Fruit fly (Drosophila melanogaster) whole organism, prepupa: ENCODE measurements around the gene kis.

Experiments used
- Blimp-1 ChIP-seq: fragments of 200-800 bp; sonication (Bioruptor generic); optimal IDR thresholded peaks from 3 replicates; lab custom pipeline; 2017; ENCODE audit warnings: missing biosample characterization, missing genetic modification characterization, mild to moderate bottlenecking, moderate library complexity, missing genetic modification reagents
- CG10631 ChIP-seq: fragments of 200-800 bp; sonication (Bioruptor generic); optimal IDR thresholded peaks from 2 replicates; lab custom pipeline; 2016; ENCODE audit warnings: missing biosample characterization, missing genetic modification characterization
- CG10669 ChIP-seq: fragments of 200-800 bp; sonication (Bioruptor generic); optimal IDR thresholded peaks from 3 replicates; lab custom pipeline; 2018; ENCODE audit warnings: missing biosample characterization, mild to moderate bottlenecking, missing genetic modification characterization, moderate library complexity
- CG11294 ChIP-seq: fragments of 200-800 bp; sonication (Bioruptor generic); IDR thresholded peaks from 2 replicates; pipeline ENCODE4 v1.3.6; 2022; ENCODE audit warnings: missing biosample characterization, missing genetic modification characterization
- CG11762 ChIP-seq: fragments of 200-800 bp; sonication (Bioruptor generic); optimal IDR thresholded peaks from 3 replicates; lab custom pipeline; 2016; ENCODE audit warnings: missing biosample characterization, missing genetic modification characterization; ENCODE audit not compliant: insufficient read depth
- CG11902 ChIP-seq: fragments of 200-800 bp; sonication (Bioruptor generic); optimal IDR thresholded peaks from 3 replicates; lab custom pipeline; 2016; ENCODE audit warnings: missing biosample characterization, missing genetic modification characterization
- CG15336 ChIP-seq: fragments of 200-800 bp; sonication (Bioruptor generic); IDR thresholded peaks from 2 replicates; pipeline ENCODE4 v1.3.6; 2022; ENCODE audit warnings: missing biosample characterization, missing genetic modification characterization
- CG16779 ChIP-seq: fragments of 200-800 bp; sonication (Bioruptor generic); optimal IDR thresholded peaks from 3 replicates; lab custom pipeline; 2017; ENCODE audit warnings: missing biosample characterization, mild to moderate bottlenecking, missing genetic modification characterization
- CG3032 ChIP-seq: fragments of 200-800 bp; optimal IDR thresholded peaks from 2 replicates; lab custom pipeline; 2019; ENCODE audit warnings: missing biosample characterization, mild to moderate bottlenecking, missing genetic modification characterization, moderate library complexity
- CG32006 ChIP-seq: fragments of 200-800 bp; sonication (Bioruptor generic); optimal IDR thresholded peaks from 3 replicates; lab custom pipeline; 2017; ENCODE audit warnings: missing biosample characterization, mild to moderate bottlenecking, missing genetic modification characterization
- CG34406 ChIP-seq: fragments of 200-800 bp; sonication (Bioruptor generic); optimal IDR thresholded peaks from 3 replicates; lab custom pipeline; 2016; ENCODE audit warnings: missing biosample characterization, missing genetic modification characterization
- CG3919 ChIP-seq: fragments of 200-800 bp; sonication (Bioruptor generic); optimal IDR thresholded peaks from 3 replicates; lab custom pipeline; 2016; ENCODE audit warnings: missing biosample characterization, missing genetic modification characterization
- CG4318 ChIP-seq: fragments of 200-800 bp; sonication (Bioruptor generic); optimal IDR thresholded peaks from 3 replicates; lab custom pipeline; 2017; ENCODE audit warnings: missing biosample characterization, mild to moderate bottlenecking, missing genetic modification characterization
- CG6163 ChIP-seq: fragments of 200-800 bp; sonication (Bioruptor generic); IDR thresholded peaks from 3 replicates; pipeline ENCODE4 v1.3.6; 2022; ENCODE audit warnings: missing biosample characterization, missing genetic modification characterization
- CG6792 ChIP-seq: fragments of 200-800 bp; sonication (Bioruptor generic); optimal IDR thresholded peaks from 3 replicates; lab custom pipeline; 2016; ENCODE audit warnings: missing biosample characterization, missing genetic modification characterization
- CG6854 ChIP-seq: fragments of 200-800 bp; sonication (Bioruptor generic); optimal IDR thresholded peaks from 2 replicates; lab custom pipeline; 2017; ENCODE audit warnings: missing biosample characterization, mild to moderate bottlenecking, missing genetic modification characterization
- CG7368 ChIP-seq: fragments of 200-800 bp; sonication (Bioruptor generic); optimal IDR thresholded peaks from 3 replicates; lab custom pipeline; 2016; ENCODE audit warnings: missing biosample characterization, missing genetic modification characterization
- CG8119 ChIP-seq: fragments of 200-800 bp; sonication (Bioruptor generic); IDR thresholded peaks from 3 replicates; pipeline ENCODE4 v1.3.6; 2022; ENCODE audit warnings: missing biosample characterization, missing genetic modification characterization
- CG8319 ChIP-seq: fragments of 200-800 bp; sonication (Bioruptor generic); optimal IDR thresholded peaks from 3 replicates; lab custom pipeline; 2016; ENCODE audit warnings: missing biosample characterization, missing genetic modification characterization
- CG9139 ChIP-seq: fragments of 200-800 bp; sonication (Bioruptor generic); optimal IDR thresholded peaks from 3 replicates; lab custom pipeline; 2017; ENCODE audit warnings: missing biosample characterization, mild to moderate bottlenecking, missing genetic modification characterization
- Eip75B ChIP-seq: fragments of 200-800 bp; sonication (Bioruptor generic); optimal IDR thresholded peaks from 3 replicates; lab custom pipeline; 2016; ENCODE audit warnings: missing biosample characterization, missing genetic modification characterization
- Eip78C ChIP-seq: fragments of 200-800 bp; sonication (Bioruptor generic); peaks from one replicate; lab custom pipeline; 2016; ENCODE audit warnings: missing biosample characterization, missing genetic modification characterization
- Eip93F ChIP-seq: fragments of 200-800 bp; sonication (Bioruptor generic); optimal IDR thresholded peaks from 2 replicates; lab custom pipeline; 2016; ENCODE audit warnings: missing biosample characterization, mild to moderate bottlenecking, missing genetic modification characterization
- Ets21C ChIP-seq: fragments of 200-800 bp; sonication (Bioruptor generic); optimal IDR thresholded peaks from 3 replicates; lab custom pipeline; 2016; ENCODE audit warnings: missing biosample characterization, missing genetic modification characterization
- Ets96B ChIP-seq: fragments of 200-800 bp; optimal IDR thresholded peaks from 2 replicates; lab custom pipeline; 2019; ENCODE audit warnings: missing biosample characterization, mild to moderate bottlenecking, missing genetic modification characterization, moderate library complexity
- Gug ChIP-seq: fragments of 200-800 bp; sonication (Bioruptor generic); IDR thresholded peaks from 2 replicates; pipeline ENCODE4 v1.3.6; 2022; ENCODE audit warnings: missing biosample characterization, missing genetic modification characterization
- Hr38 ChIP-seq: sonication (Bioruptor generic); optimal IDR thresholded peaks from 2 replicates; lab custom pipeline; 2016; ENCODE audit warnings: missing biosample characterization, missing genetic modification characterization
- Hr39 ChIP-seq: fragments of 200-800 bp; sonication (Bioruptor generic); optimal IDR thresholded peaks from 2 replicates; lab custom pipeline; 2016; ENCODE audit warnings: missing biosample characterization, missing genetic modification characterization
- Hr4 ChIP-seq: fragments of 200-800 bp; sonication (Bioruptor generic); optimal IDR thresholded peaks from 3 replicates; lab custom pipeline; 2016; ENCODE audit warnings: missing biosample characterization, missing genetic modification characterization
- Lpt ChIP-seq: fragments of 200-800 bp; sonication (Bioruptor generic); optimal IDR thresholded peaks from 3 replicates; lab custom pipeline; 2016; ENCODE audit warnings: missing biosample characterization, missing genetic modification characterization
- Met ChIP-seq: fragments of 200-800 bp; sonication (Bioruptor generic); optimal IDR thresholded peaks from 3 replicates; lab custom pipeline; 2016; ENCODE audit warnings: missing biosample characterization, missing genetic modification characterization
- OdsH ChIP-seq: fragments of 200-800 bp; sonication (Bioruptor generic); optimal IDR thresholded peaks from 3 replicates; lab custom pipeline; 2016; ENCODE audit warnings: missing biosample characterization, missing genetic modification characterization
- Sox102F ChIP-seq: fragments of 200-800 bp; sonication (Bioruptor generic); optimal IDR thresholded peaks from 2 replicates; lab custom pipeline; 2016; ENCODE audit warnings: missing biosample characterization, mild to moderate bottlenecking, missing genetic modification characterization
- Sox15 ChIP-seq: fragments of 200-800 bp; sonication (Bioruptor generic); optimal IDR thresholded peaks from 3 replicates; lab custom pipeline; 2016; ENCODE audit warnings: missing biosample characterization, missing genetic modification characterization
- achi ChIP-seq: fragments of 200-800 bp; sonication (Bioruptor generic); optimal IDR thresholded peaks from 3 replicates; lab custom pipeline; 2016; ENCODE audit warnings: missing biosample characterization, missing genetic modification characterization
- cyc ChIP-seq: fragments of 200-800 bp; sonication (Bioruptor generic); optimal IDR thresholded peaks from 3 replicates; lab custom pipeline; 2016; ENCODE audit warnings: missing biosample characterization, missing genetic modification characterization
- dac ChIP-seq: fragments of 200-800 bp; sonication (Bioruptor generic); optimal IDR thresholded peaks from 2 replicates; lab custom pipeline; 2017; ENCODE audit warnings: missing biosample characterization, mild to moderate bottlenecking, missing genetic modification characterization
- fd59A ChIP-seq: fragments of 200-800 bp; sonication (Bioruptor generic); optimal IDR thresholded peaks from 2 replicates; lab custom pipeline; 2017; ENCODE audit warnings: missing biosample characterization, mild to moderate bottlenecking, missing genetic modification characterization, missing genetic modification reagents
- fd85E ChIP-seq: fragments of 200-800 bp; sonication (Bioruptor generic); optimal IDR thresholded peaks from 3 replicates; lab custom pipeline; 2016; ENCODE audit warnings: missing biosample characterization, missing genetic modification characterization
- fkh ChIP-seq: fragments of 200-800 bp; sonication (Bioruptor generic); optimal IDR thresholded peaks from 3 replicates; lab custom pipeline; 2017; ENCODE audit warnings: missing biosample characterization, mild to moderate bottlenecking, missing genetic modification characterization, moderate library complexity
- lz ChIP-seq: fragments of 200-800 bp; sonication (Bioruptor generic); optimal IDR thresholded peaks from 3 replicates; lab custom pipeline; 2016; ENCODE audit warnings: missing biosample characterization, missing genetic modification characterization
- salr ChIP-seq, 2 experiments: fragments of 200-800 bp; sonication (Bioruptor generic); optimal IDR thresholded peaks; 3 replicates each; lab custom pipeline; 2016 to 2018; ENCODE audit warnings: missing biosample characterization in 2 of 2, missing genetic modification characterization in 2 of 2, mild to moderate bottlenecking in 1 of 2
- ss ChIP-seq, 2 experiments: fragments of 200-800 bp; sonication (Bioruptor generic); optimal IDR thresholded peaks; 2 replicates in 1 of 2; 3 replicates in 1 of 2; lab custom pipeline; 2017 to 2018; ENCODE audit warnings: mild to moderate bottlenecking in 2 of 2, missing biosample characterization in 2 of 2, missing genetic modification characterization in 2 of 2, moderate library complexity in 1 of 2
- svp ChIP-seq: fragments of 200-800 bp; sonication (Bioruptor generic); peaks from one replicate; lab custom pipeline; 2016; ENCODE audit warnings: missing biosample characterization, missing genetic modification characterization
- topi ChIP-seq: fragments of 200-800 bp; sonication (Bioruptor generic); optimal IDR thresholded peaks from 3 replicates; lab custom pipeline; 2016; ENCODE audit warnings: missing biosample characterization, missing genetic modification characterization
- vri ChIP-seq: fragments of 200-800 bp; sonication (Bioruptor generic); optimal IDR thresholded peaks from 3 replicates; lab custom pipeline; 2016; ENCODE audit warnings: missing biosample characterization, mild to moderate bottlenecking, missing genetic modification characterization

The kis gene

DNA sequence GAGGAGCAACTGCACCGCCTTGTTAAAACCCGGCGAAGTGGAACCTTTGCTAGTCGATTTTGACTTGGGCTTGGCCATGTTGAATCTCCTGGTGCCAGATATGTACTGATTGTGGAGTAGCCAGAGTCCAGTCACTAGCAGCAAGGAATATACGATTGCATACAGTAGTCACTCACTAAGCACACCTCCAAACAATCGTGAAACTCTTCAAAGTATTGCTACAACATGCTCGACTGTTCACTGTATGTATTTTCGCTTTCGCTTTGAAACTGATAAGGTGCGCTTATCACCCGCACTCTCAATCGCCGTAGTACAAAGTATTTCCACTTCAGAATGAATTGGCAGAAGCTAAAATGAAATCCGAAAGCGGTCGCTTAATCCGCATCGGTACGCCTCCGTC lies 35.8 kb upstream of the kis start (continued):
- TF ChIP-seq Ets96B (peak; percentile 41), Eip75B (GFP tag; lab: Kevin White, UChicago) (peak; percentile 84), lz (GFP tag; lab: Kevin White, UChicago) (peak; percentile 73), CG11762 (GFP tag; lab: Kevin White, UChicago) (peak; percentile 62), Eip93F (GFP tag; lab: Kevin White, UChicago) (peak; percentile 92), CG10669 (GFP tag; lab: Kevin White, UChicago) (peak; percentile 67), Sox102F (GFP tag; lab: Kevin White, UChicago) (peak; percentile 85), CG11294 (GFP tag; lab: Robert Waterston, UW) (peak; percentile 35; the same call in 1 of the 2 replicates), Hr4 (GFP tag; lab: Kevin White, UChicago) (peak; percentile 75), Hr38 (GFP tag; lab: Kevin White, UChicago) (no peak), CG9139 (GFP tag; lab: Kevin White, UChicago) (peak; percentile 58), CG6854 (GFP tag; lab: Kevin White, UChicago) (peak; percentile 86), CG3032 (tag; lab: Kevin White, UChicago) (peak; percentile 40), Gug (GFP tag; lab: Robert Waterston, UW) (0 out of 2 replicates have a peak, but pooled peaks have one; percentile 24), CG10631 (GFP tag; lab: Kevin White, UChicago) (peak; percentile 52), Blimp-1 (no peak), achi (GFP tag; lab: Kevin White, UChicago) (peak; percentile 55), CG3919 (GFP tag; lab: Kevin White, UChicago) (peak; percentile 86), fkh (GFP tag; lab: Kevin White, UChicago) (no peak), CG8319 (GFP tag; lab: Kevin White, UChicago) (peak; percentile 44), CG32006 (GFP tag; lab: Kevin White, UChicago) (peak; percentile 54), CG6792 (GFP tag; lab: Kevin White, UChicago) (peak; percentile 78), fd85E (GFP tag; lab: Kevin White, UChicago) (peak; percentile 46), cyc (GFP tag; lab: Kevin White, UChicago) (peak; percentile 83), Eip78C (GFP tag; lab: Kevin White, UChicago) (peak; percentile 91), salr (GFP tag; optimal IDR thresholded peaks at IDR 0.05; lab: Kevin White, UChicago) (peak in 1 of 2 experiments; percentile 48), topi (GFP tag; lab: Kevin White, UChicago) (peak; percentile 81), Lpt (GFP tag; lab: Kevin White, UChicago) (peak; percentile 8), CG11902 (GFP tag; lab: Kevin White, UChicago) (peak; percentile 46), CG8119 (GFP tag; lab: Robert Waterston, UW) (peak; percentile 27; the same call in 1 of the 3 replicates), dac (GFP tag; lab: Kevin White, UChicago) (no peak), svp (GFP tag; lab: Kevin White, UChicago) (peak; percentile 95), vri (GFP tag; lab: Kevin White, UChicago) (peak; percentile 90)

DNA sequence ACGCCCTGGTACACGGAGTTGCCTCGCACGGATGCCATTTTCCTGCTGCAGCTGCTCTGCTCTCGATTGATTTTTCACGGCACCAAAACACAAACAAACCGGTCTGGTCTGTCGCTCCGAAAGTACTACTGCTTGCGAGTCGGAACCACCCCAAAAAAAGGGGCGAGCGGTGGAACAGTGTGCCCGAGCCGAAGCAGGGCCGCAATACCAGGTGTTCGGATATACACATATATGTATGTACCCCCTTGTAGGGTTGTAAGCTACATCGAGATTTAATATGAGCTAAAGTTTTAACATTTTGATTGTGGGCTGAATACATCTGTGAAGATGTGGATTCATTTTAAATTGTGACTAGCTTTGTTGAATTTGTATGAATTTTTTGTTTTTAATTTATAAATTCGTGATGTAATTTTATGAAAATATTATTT lies 35.0 kb upstream of the kis start:
- TF ChIP-seq topi (GFP tag; lab: Kevin White, UChicago) (peak; percentile 45), fd59A (no peak), CG7368 (GFP tag; lab: Kevin White, UChicago) (no peak), CG3919 (GFP tag; lab: Kevin White, UChicago) (peak; percentile 59), Gug (GFP tag; lab: Robert Waterston, UW) (no peak), CG34406 (GFP tag; lab: Kevin White, UChicago) (peak; percentile 35), dac (GFP tag; lab: Kevin White, UChicago) (no peak), CG16779 (tag; lab: Kevin White, UChicago) (no peak), CG4318 (GFP tag; lab: Kevin White, UChicago) (no peak), Ets21C (GFP tag; lab: Kevin White, UChicago) (peak; percentile 28), CG6163 (GFP tag; lab: Robert Waterston, UW) (peak; percentile 66; the same call in 2 of the 3 replicates), CG8119 (GFP tag; lab: Robert Waterston, UW) (no peak), CG32006 (GFP tag; lab: Kevin White, UChicago) (peak; percentile 6), ss (GFP tag; optimal IDR thresholded peaks at IDR 0.05; lab: Kevin White, UChicago) (no peak), CG10669 (GFP tag; lab: Kevin White, UChicago) (peak; percentile 8), Blimp-1 (peak; percentile 1), CG6854 (GFP tag; lab: Kevin White, UChicago) (peak; percentile 60), Met (GFP tag; lab: Kevin White, UChicago) (peak; percentile 65), Eip78C (GFP tag; lab: Kevin White, UChicago) (peak; percentile 78), Eip75B (GFP tag; lab: Kevin White, UChicago) (peak; percentile 56), CG11294 (GFP tag; lab: Robert Waterston, UW) (no peak), OdsH (GFP tag; lab: Kevin White, UChicago) (peak; percentile 42), svp (GFP tag; lab: Kevin White, UChicago) (peak; percentile 27), CG11762 (GFP tag; lab: Kevin White, UChicago) (no peak), CG15336 (no peak), Lpt (GFP tag; lab: Kevin White, UChicago) (no peak), CG10631 (GFP tag; lab: Kevin White, UChicago) (peak; percentile 60), Hr39 (peak; percentile 20), achi (GFP tag; lab: Kevin White, UChicago) (peak; percentile 47), cyc (GFP tag; lab: Kevin White, UChicago) (peak; percentile 39), Sox15 (GFP tag; lab: Kevin White, UChicago) (no peak), Hr4 (GFP tag; lab: Kevin White, UChicago) (no peak)
